Fruit fly (Drosophila melanogaster) whole organism, embryonic: ENCODE results near the gene CG12674.
A peak's percentile ranks its signal among the peaks of the same experiment; 100 is the strongest.

ENCODE experiments used
- Adf1 ChIP-seq: fragments of 200-800 bp; sonication (Bioruptor generic); IDR thresholded peaks from 2 replicates; pipeline ENCODE4 v1.3.6; 2022; ENCODE audit warnings: missing biosample characterization, missing genetic modification characterization
- CG10147 ChIP-seq: fragments of 200-800 bp; sonication (Bioruptor generic); optimal IDR thresholded peaks from 2 replicates; lab custom pipeline; 2019; ENCODE audit warnings: missing biosample characterization, mild to moderate bottlenecking, missing genetic modification characterization, moderate library complexity
- CG10274 ChIP-seq: fragments of 200-800 bp; sonication (Bioruptor generic); optimal IDR thresholded peaks from 3 replicates; lab custom pipeline; 2017; ENCODE audit warnings: missing biosample characterization, mild to moderate bottlenecking, missing genetic modification characterization
- CG10462 ChIP-seq: fragments of 200-800 bp; sonication (Bioruptor generic); optimal IDR thresholded peaks from 2 replicates; lab custom pipeline; 2016; ENCODE audit warnings: missing biosample characterization, missing genetic modification characterization
- CG16813 ChIP-seq: fragments of 200-800 bp; sonication (Bioruptor generic); IDR thresholded peaks from 3 replicates; pipeline ENCODE4 v1.3.6; 2022; ENCODE audit warnings: missing biosample characterization, missing genetic modification characterization; ENCODE audit not compliant: partially characterized antibody
- CG18011 ChIP-seq: fragments of 200-800 bp; sonication (Bioruptor generic); optimal IDR thresholded peaks from 2 replicates; lab custom pipeline; 2017; ENCODE audit warnings: missing biosample characterization, missing genetic modification characterization, mild to moderate bottlenecking, moderate library complexity, missing genotype
- CG18262 ChIP-seq: fragments of 200-800 bp; optimal IDR thresholded peaks from 3 replicates; lab custom pipeline; 2019; ENCODE audit warnings: missing biosample characterization, mild to moderate bottlenecking, missing genetic modification characterization, moderate library complexity
- CG30431 ChIP-seq: fragments of 200-800 bp; sonication (Bioruptor generic); optimal IDR thresholded peaks from 2 replicates; lab custom pipeline; 2017; ENCODE audit warnings: missing biosample characterization, missing genetic modification characterization
- CG31365 ChIP-seq: fragments of 200-800 bp; sonication (Bioruptor generic); optimal IDR thresholded peaks from 2 replicates; lab custom pipeline; 2018; ENCODE audit warnings: missing biosample characterization, mild to moderate bottlenecking, missing genetic modification characterization
- CG31388 ChIP-seq: fragments of 200-800 bp; sonication (Bioruptor generic); optimal IDR thresholded peaks from 2 replicates; lab custom pipeline; 2016; ENCODE audit warnings: missing biosample characterization, missing genetic modification characterization
- CG32772 ChIP-seq: fragments of 200-800 bp; sonication (Bioruptor generic); IDR thresholded peaks from 2 replicates; pipeline ENCODE4 v1.3.6; 2022; ENCODE audit warnings: missing biosample characterization, missing genetic modification characterization
- CG4707 ChIP-seq: fragments of 200-800 bp; sonication (Bioruptor generic); optimal IDR thresholded peaks from 2 replicates; lab custom pipeline; 2018; ENCODE audit warnings: missing biosample characterization, mild to moderate bottlenecking, missing genetic modification characterization, moderate library complexity
- CG4730 ChIP-seq: fragments of 200-800 bp; sonication (Bioruptor generic); IDR thresholded peaks from 2 replicates; pipeline ENCODE4 v1.3.6; 2022; ENCODE audit warnings: missing biosample characterization, missing genetic modification characterization
- CG6689 ChIP-seq: fragments of 200-800 bp; sonication (Bioruptor generic); IDR thresholded peaks from 2 replicates; pipeline ENCODE4 v1.3.6; 2022; ENCODE audit warnings: missing biosample characterization, missing genetic modification characterization
- CG7556 ChIP-seq: fragments of 200-800 bp; sonication (Bioruptor generic); optimal IDR thresholded peaks from 2 replicates; lab custom pipeline; 2017; ENCODE audit warnings: missing biosample characterization, mild to moderate bottlenecking, missing genetic modification characterization
- Dref ChIP-seq: fragments of 200-800 bp; sonication (Bioruptor generic); IDR thresholded peaks from 2 replicates; pipeline ENCODE4 v1.3.6; 2022; ENCODE audit warnings: missing biosample characterization, missing genetic modification characterization
- GATAe ChIP-seq: fragments of 200-800 bp; sonication (Bioruptor generic); conservative IDR thresholded peaks from 2 replicates; pipeline ENCODE4 v1.3.6; 2022; ENCODE audit warnings: missing biosample characterization, missing genetic modification characterization
- HLHmδ ChIP-seq: fragments of 200-800 bp; sonication (Bioruptor generic); optimal IDR thresholded peaks from 2 replicates; lab custom pipeline; 2018; ENCODE audit warnings: missing biosample characterization, mild to moderate bottlenecking, missing genetic modification characterization, moderate library complexity
- Hey ChIP-seq: fragments of 200-800 bp; sonication (Bioruptor generic); optimal IDR thresholded peaks from 3 replicates; lab custom pipeline; 2018; ENCODE audit warnings: missing biosample characterization, mild to moderate bottlenecking, missing genetic modification characterization
- HmgZ ChIP-seq: fragments of 200-800 bp; sonication (Bioruptor generic); optimal IDR thresholded peaks from 2 replicates; lab custom pipeline; 2018; ENCODE audit warnings: missing biosample characterization, mild to moderate bottlenecking, missing genetic modification characterization
- Hmx ChIP-seq: fragments of 200-800 bp; sonication (Bioruptor generic); optimal IDR thresholded peaks from 2 replicates; lab custom pipeline; 2016; ENCODE audit warnings: missing biosample characterization, missing genetic modification characterization
- Jarid2 ChIP-seq: fragments of 200-800 bp; sonication (Bioruptor generic); optimal IDR thresholded peaks from 3 replicates; lab custom pipeline; 2017; ENCODE audit warnings: mild to moderate bottlenecking, missing biosample characterization, missing genetic modification reagents, missing genetic modification characterization
- Mrtf ChIP-seq: fragments of 200-800 bp; sonication (Bioruptor generic); IDR thresholded peaks from 3 replicates; pipeline ENCODE4 v1.3.6; 2022; ENCODE audit warnings: missing biosample characterization, missing genetic modification characterization
- Nf-YC ChIP-seq: fragments of 200-800 bp; optimal IDR thresholded peaks from 3 replicates; lab custom pipeline; 2019; ENCODE audit warnings: missing biosample characterization, mild to moderate bottlenecking, missing genetic modification characterization, moderate library complexity
- Ssrp ChIP-seq: fragments of 200-800 bp; sonication (Bioruptor generic); optimal IDR thresholded peaks from 2 replicates; lab custom pipeline; 2018; ENCODE audit warnings: missing biosample characterization, mild to moderate bottlenecking, missing genetic modification characterization, moderate library complexity
- Stat92E ChIP-seq, 3 experiments: fragments of >200 bp in 2 of 3; fragments of 200-800 bp in 1 of 3; sonication (Bioruptor generic) in 1 of 3; optimal IDR thresholded peaks; 2 replicates each; lab custom pipeline; 2017 to 2019; ENCODE audit warnings: missing biosample characterization in 3 of 3, missing genetic modification characterization in 3 of 3, mild to moderate bottlenecking in 1 of 3, moderate library complexity in 1 of 3
- br ChIP-seq: fragments of >200 bp; optimal IDR thresholded peaks from 2 replicates; lab custom pipeline; 2017
- cad ChIP-seq: fragments of >200 bp; optimal IDR thresholded peaks from 2 replicates; lab custom pipeline; 2017; ENCODE audit warnings: missing biosample characterization, missing genetic modification characterization
- cato ChIP-seq: fragments of 200-800 bp; sonication (Bioruptor generic); optimal IDR thresholded peaks from 2 replicates; lab custom pipeline; 2016; ENCODE audit warnings: missing biosample characterization, missing genetic modification characterization, borderline replicate concordance
- chm ChIP-seq: fragments of 200-800 bp; sonication (Bioruptor generic); IDR thresholded peaks from 2 replicates; pipeline ENCODE4 v1.3.6; 2022; ENCODE audit warnings: missing biosample characterization, missing genetic modification characterization
- corto ChIP-seq: fragments of 200-800 bp; sonication (Bioruptor generic); optimal IDR thresholded peaks from 2 replicates; lab custom pipeline; 2016; ENCODE audit warnings: missing biosample characterization, mild to moderate bottlenecking, missing genetic modification characterization, moderate library complexity
- crp ChIP-seq, 2 experiments: fragments of 200-800 bp; sonication (Bioruptor generic); optimal IDR thresholded peaks; 2 replicates in 1 of 2; 3 replicates in 1 of 2; lab custom pipeline; 2017; ENCODE audit warnings: missing biosample characterization in 2 of 2, missing genetic modification characterization in 2 of 2, mild to moderate bottlenecking in 1 of 2, moderate library complexity in 1 of 2
- danr ChIP-seq: fragments of 200-800 bp; sonication (Bioruptor generic); IDR thresholded peaks from 2 replicates; pipeline ENCODE4 v1.3.6; 2022; ENCODE audit warnings: missing biosample characterization, missing genetic modification characterization
- dati ChIP-seq: fragments of 200-800 bp; sonication (Bioruptor generic); IDR thresholded peaks from 2 replicates; pipeline ENCODE4 v1.3.6; 2022; ENCODE audit warnings: missing biosample characterization, missing genetic modification characterization
- dysf ChIP-seq: fragments of 200-800 bp; sonication (Bioruptor generic); IDR thresholded peaks from 3 replicates; pipeline ENCODE4 v1.3.6; 2022; ENCODE audit warnings: missing biosample characterization, missing genetic modification characterization
- fd3F ChIP-seq: fragments of 200-800 bp; sonication (Bioruptor generic); optimal IDR thresholded peaks from 2 replicates; lab custom pipeline; 2018; ENCODE audit warnings: missing biosample characterization, mild to moderate bottlenecking, missing genetic modification characterization, moderate library complexity
- gce ChIP-seq: fragments of 200-800 bp; sonication (Bioruptor generic); IDR thresholded peaks from 3 replicates; pipeline ENCODE4 v1.3.6; 2022; ENCODE audit warnings: missing biosample characterization, missing genetic modification characterization
- gem ChIP-seq: fragments of 200-800 bp; sonication (Bioruptor generic); optimal IDR thresholded peaks from 2 replicates; lab custom pipeline; 2019; ENCODE audit warnings: missing biosample characterization, mild to moderate bottlenecking, missing genetic modification characterization, moderate library complexity
- hb ChIP-seq: fragments of 200-800 bp; sonication (Bioruptor generic); IDR thresholded peaks from 3 replicates; pipeline ENCODE4 v1.3.6; 2022; ENCODE audit warnings: missing biosample characterization, missing genetic modification characterization; ENCODE audit not compliant: partially characterized antibody
- ind ChIP-seq: fragments of 200-800 bp; sonication (Bioruptor generic); optimal IDR thresholded peaks from 3 replicates; lab custom pipeline; 2016; ENCODE audit warnings: missing biosample characterization, missing genetic modification characterization
- insv ChIP-seq, 2 experiments: fragments of 200-800 bp; sonication (Bioruptor generic); optimal IDR thresholded peaks; 3 replicates each; lab custom pipeline; 2016 to 2018; ENCODE audit warnings: missing biosample characterization in 2 of 2, missing genetic modification characterization in 2 of 2
- jing ChIP-seq: fragments of 200-800 bp; sonication (Bioruptor generic); optimal IDR thresholded peaks from 2 replicates; lab custom pipeline; 2018; ENCODE audit warnings: missing biosample characterization, mild to moderate bottlenecking, missing genetic modification characterization
- row ChIP-seq: fragments of 200-800 bp; sonication (Bioruptor generic); IDR thresholded peaks from 3 replicates; pipeline ENCODE4 v1.3.6; 2022; ENCODE audit warnings: missing biosample characterization, missing genetic modification characterization
- run ChIP-seq: fragments of 200-800 bp; sonication (Bioruptor generic); optimal IDR thresholded peaks from 3 replicates; lab custom pipeline; 2018; ENCODE audit warnings: missing biosample characterization, mild to moderate bottlenecking, missing genetic modification characterization
- sc ChIP-seq, 3 experiments: fragments of >200 bp in 2 of 3; fragments of 200-800 bp in 1 of 3; sonication (Bioruptor generic) in 1 of 3; optimal IDR thresholded peaks; 2 replicates in 2 of 3; 3 replicates in 1 of 3; lab custom pipeline; 2017; ENCODE audit warnings: mild to moderate bottlenecking in 1 of 3, missing biosample characterization in 1 of 3, missing genetic modification characterization in 1 of 3, missing genetic modification reagents in 1 of 3
- stc ChIP-seq: fragments of 200-800 bp; sonication (Bioruptor generic); IDR thresholded peaks from 2 replicates; pipeline ENCODE4 v1.3.6; 2022; ENCODE audit warnings: missing biosample characterization, missing genetic modification characterization
- sug ChIP-seq: fragments of 200-800 bp; optimal IDR thresholded peaks from 2 replicates; lab custom pipeline; 2019; ENCODE audit warnings: missing biosample characterization, mild to moderate bottlenecking, missing genetic modification characterization, moderate library complexity
- unpg ChIP-seq: fragments of 200-800 bp; sonication (Bioruptor generic); optimal IDR thresholded peaks from 3 replicates; lab custom pipeline; 2018; ENCODE audit warnings: missing biosample characterization, mild to moderate bottlenecking, missing genetic modification characterization, moderate library complexity
- wek ChIP-seq: fragments of 200-800 bp; sonication (Bioruptor generic); optimal IDR thresholded peaks from 3 replicates; lab custom pipeline; 2018; ENCODE audit warnings: missing biosample characterization, mild to moderate bottlenecking, missing genetic modification characterization, moderate library complexity

Gene CG12674

DNA sequence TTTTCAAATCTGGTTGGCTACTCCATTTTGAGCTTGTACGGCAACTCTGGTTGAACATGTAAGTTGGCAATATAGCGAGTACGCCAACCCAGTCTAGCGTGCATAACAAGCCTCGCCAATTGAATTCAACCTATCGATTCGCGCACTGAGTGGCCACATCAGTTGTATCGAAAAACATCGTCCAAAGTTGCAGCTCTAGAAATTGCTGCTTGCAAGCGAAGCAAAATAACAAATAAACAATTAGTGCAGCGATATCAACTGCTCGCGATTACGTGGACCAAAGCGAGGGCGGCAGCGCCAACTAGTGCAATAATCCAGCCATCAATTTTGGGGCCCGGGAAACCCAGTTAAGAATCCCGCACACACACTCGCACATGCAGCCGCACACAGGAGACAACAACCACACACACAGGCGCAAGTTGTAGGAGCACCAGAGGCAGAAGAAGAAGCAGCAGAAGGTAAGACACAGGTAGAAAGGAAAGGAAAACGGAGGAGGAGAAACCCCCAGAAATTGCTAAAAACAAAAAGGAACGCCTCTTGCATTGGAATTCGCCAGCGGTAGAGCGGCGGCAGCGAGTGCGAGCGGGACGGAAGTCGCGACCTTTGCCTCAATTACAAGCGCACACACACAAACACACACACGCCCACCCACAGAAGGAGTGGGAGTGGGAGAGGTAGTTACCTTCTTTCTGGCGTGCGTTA, 42.0 kb upstream of the CG12674 start (continued):
- TF ChIP-seq CG16813: peak; percentile 94
- no peak for TF ChIP-seq CG31365 (tag; lab: Kevin White, UChicago)
- TF ChIP-seq wek (GFP tag; lab: Kevin White, UChicago): no peak
- no peak for TF ChIP-seq unpg
- TF ChIP-seq CG31388 (GFP tag; lab: Kevin White, UChicago): no peak
- no peak for TF ChIP-seq CG10147 (GFP tag; lab: Kevin White, UChicago)
- TF ChIP-seq cad: no peak
- TF ChIP-seq sc (optimal IDR thresholded peaks at IDR 0.05; lab: Kevin White, UChicago): no peak
- TF ChIP-seq sc (GFP tag; optimal IDR thresholded peaks at IDR 0.05; lab: Kevin White, UChicago): no peak
- peak; percentile 35; the same call in 1 of the 3 replicates for TF ChIP-seq row
- TF ChIP-seq CG4707: no peak
- TF ChIP-seq CG18262 (tag; lab: Kevin White, UChicago): no peak
- no peak for TF ChIP-seq CG6689
- TF ChIP-seq ind (GFP tag; lab: Kevin White, UChicago): no peak
- no peak for TF ChIP-seq jing (GFP tag; lab: Kevin White, UChicago)
- TF ChIP-seq CG10462 (GFP tag; lab: Kevin White, UChicago): no peak
- no peak for TF ChIP-seq Hey (tag; lab: Kevin White, UChicago)
- TF ChIP-seq Dref (GFP tag; lab: Robert Waterston, UW): peak; percentile 97
- no peak for TF ChIP-seq CG10274 (GFP tag; lab: Kevin White, UChicago)
- no peak for TF ChIP-seq cato (GFP tag; lab: Kevin White, UChicago)
- no peak for TF ChIP-seq Mrtf
- TF ChIP-seq br (lab: Kevin White, UChicago): no peak
- TF ChIP-seq CG4730: no peak
- TF ChIP-seq chm (GFP tag; lab: Robert Waterston, UW): no peak
- TF ChIP-seq run: no peak
- no peak for TF ChIP-seq Ssrp (tag; lab: Kevin White, UChicago)
- no peak for TF ChIP-seq GATAe (GFP tag; lab: Robert Waterston, UW)
- TF ChIP-seq insv (GFP tag; optimal IDR thresholded peaks at IDR 0.05; lab: Kevin White, UChicago): peak in 1 of 2 experiments; percentile 48
- TF ChIP-seq sug (tag; lab: Kevin White, UChicago): peak; percentile 26
- TF ChIP-seq CG32772 (GFP tag; lab: Robert Waterston, UW): no peak
- no peak for TF ChIP-seq Hmx (GFP tag; lab: Kevin White, UChicago)
- TF ChIP-seq CG30431 (GFP tag; lab: Kevin White, UChicago): no peak
- no peak for TF ChIP-seq CG7556
- peak in 1 of 2 experiments; percentile 58 for TF ChIP-seq crp (GFP tag; optimal IDR thresholded peaks at IDR 0.05; lab: Kevin White, UChicago)
- no peak for TF ChIP-seq danr (GFP tag; lab: Robert Waterston, UW)
- no peak for TF ChIP-seq stc (GFP tag; lab: Robert Waterston, UW)
- no peak for TF ChIP-seq fd3F (GFP tag; lab: Kevin White, UChicago)
- no peak for TF ChIP-seq HLHmδ (GFP tag; lab: Kevin White, UChicago)
- peak; percentile 82 for TF ChIP-seq HmgZ (tag; lab: Kevin White, UChicago)
- TF ChIP-seq CG18011 (GFP tag; lab: Kevin White, UChicago): peak; percentile 21
- no peak for TF ChIP-seq gem
- peak in 2 of 3 experiments; percentile 6 to 57 for TF ChIP-seq Stat92E (GFP tag; optimal IDR thresholded peaks at IDR 0.05; lab: Kevin White, UChicago)
- TF ChIP-seq hb (GFP tag; lab: Robert Waterston, UW): peak; percentile 92
- TF ChIP-seq dysf (GFP tag; lab: Robert Waterston, UW): 0 out of 3 replicates have a peak, but pooled peaks have one; percentile 33
- TF ChIP-seq Nf-YC (tag; lab: Kevin White, UChicago): peak; percentile 56
- TF ChIP-seq Adf1 (GFP tag; lab: Robert Waterston, UW): no peak
- no peak for TF ChIP-seq dati
- no peak for TF ChIP-seq Jarid2 (GFP tag; lab: Kevin White, UChicago)
- no peak for TF ChIP-seq corto (GFP tag; lab: Kevin White, UChicago)
- TF ChIP-seq gce: no peak
